Worm (Caenorhabditis elegans) whole organism, early embryonic: Measurements from ENCODE around the gene C13A2.10.

Experiments used
- aly-1 ChIP-seq: sonication (generic microtip); optimal IDR thresholded peaks from 2 replicates; lab custom pipeline; 2016; ENCODE audit warnings: missing genetic modification characterization, missing compliant biosample characterization
- ama-1 ChIP-seq: fragments of 150-350 bp; optimal IDR thresholded peaks from 2 replicates; lab custom pipeline; 2014
- ceh-13 ChIP-seq: fragments of 200-800 bp; sonication (Bioruptor generic); optimal IDR thresholded peaks from 2 replicates; lab custom pipeline; 2018; ENCODE audit warnings: mild to moderate bottlenecking, missing genetic modification characterization, missing compliant biosample characterization
- ceh-36 ChIP-seq: sonication (generic microtip); optimal IDR thresholded peaks from 2 replicates; lab custom pipeline; 2016; ENCODE audit warnings: missing genetic modification characterization, inconsistent platforms, missing compliant biosample characterization
- flt-1 ChIP-seq: fragments of 200-800 bp; sonication (Bioruptor generic); IDR thresholded peaks from 2 replicates; pipeline ENCODE4 v1.3.6; 2022; ENCODE audit warnings: missing genetic modification characterization, missing compliant biosample characterization
- hmbx-1 ChIP-seq: sonication (generic microtip); optimal IDR thresholded peaks from 2 replicates; lab custom pipeline; 2016; ENCODE audit warnings: mild to moderate bottlenecking, missing genetic modification characterization, missing compliant biosample characterization
- hmg-4 ChIP-seq: fragments of 200-800 bp; sonication (Bioruptor generic); optimal IDR thresholded peaks from 2 replicates; lab custom pipeline; 2018; ENCODE audit warnings: mild to moderate bottlenecking, missing genetic modification characterization, missing compliant biosample characterization
- hnd-1 ChIP-seq: sonication (generic microtip); optimal IDR thresholded peaks from 2 replicates; lab custom pipeline; 2016; ENCODE audit warnings: missing genetic modification characterization, missing compliant biosample characterization
- pes-1 ChIP-seq: fragments of 200-800 bp; sonication (Bioruptor generic); IDR thresholded peaks from 2 replicates; pipeline ENCODE4 v1.3.6; 2022; ENCODE audit warnings: missing genetic modification reagents, missing genetic modification characterization, missing compliant biosample characterization
- scrt-1 ChIP-seq: fragments of 200-800 bp; sonication (Bioruptor generic); IDR thresholded peaks from 2 replicates; pipeline ENCODE4 v1.3.6; 2022; ENCODE audit warnings: missing genetic modification characterization, missing compliant biosample characterization
- sea-1 ChIP-seq: fragments of 200-800 bp; sonication (Bioruptor generic); conservative IDR thresholded peaks from 2 replicates; pipeline ENCODE4 v1.3.6; 2022; ENCODE audit warnings: missing genetic modification characterization, missing compliant biosample characterization
- tbx-11 ChIP-seq: fragments of 200-800 bp; sonication (Bioruptor generic); IDR thresholded peaks from 2 replicates; pipeline ENCODE4 v1.3.6; 2022; ENCODE audit warnings: missing genetic modification characterization, missing compliant biosample characterization
- tbx-37 ChIP-seq: fragments of 200-800 bp; sonication (Bioruptor generic); conservative IDR thresholded peaks from 2 replicates; pipeline ENCODE4 v1.3.6; 2022; ENCODE audit warnings: missing genetic modification reagents, missing genetic modification characterization, missing compliant biosample characterization
- tra-4 ChIP-seq: sonication (generic microtip); optimal IDR thresholded peaks from 2 replicates; lab custom pipeline; 2017; ENCODE audit warnings: missing genetic modification characterization, missing compliant biosample characterization

DNA sequence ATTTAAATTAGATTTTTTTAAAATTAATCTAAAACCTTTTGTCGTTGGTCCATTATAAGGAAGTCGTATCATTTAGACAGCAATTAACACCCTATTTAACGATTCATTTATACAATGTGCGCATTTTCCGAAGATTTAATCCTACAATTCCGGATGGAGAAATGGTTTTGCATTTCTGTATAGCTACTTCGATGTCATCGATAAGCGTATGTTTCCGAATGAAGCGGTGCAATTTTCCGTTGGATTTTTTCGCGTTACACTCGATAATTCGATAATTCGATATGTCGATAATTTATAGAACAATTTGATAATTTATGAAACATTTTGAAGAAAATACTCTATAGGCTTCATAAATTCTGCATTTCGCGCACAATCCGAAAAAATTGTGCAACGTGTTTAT lies at the start of gene C13A2.10:
- no peak for TF ChIP-seq flt-1 (GFP tag; lab: Robert Waterston, UW)
- TF ChIP-seq pes-1 (GFP tag; lab: Robert Waterston, UW) = no peak
- no peak for TF ChIP-seq tra-4 (tag; lab: Kevin White, UChicago)
- no peak for TF ChIP-seq hnd-1 (tag; lab: Kevin White, UChicago)
- no peak for TF ChIP-seq ama-1
- no peak for TF ChIP-seq ceh-13 (GFP tag; lab: Kevin White, UChicago)
- TF ChIP-seq tbx-11 (GFP tag; lab: Robert Waterston, UW) = no peak
- TF ChIP-seq aly-1 (tag; lab: Kevin White, UChicago) = no peak
- TF ChIP-seq ceh-36 (tag; lab: Kevin White, UChicago) = no peak
- no peak for TF ChIP-seq tbx-37 (GFP tag; lab: Robert Waterston, UW)
- TF ChIP-seq scrt-1 (GFP tag; lab: Robert Waterston, UW) = no peak
- no peak for TF ChIP-seq hmbx-1
- no peak for TF ChIP-seq hmg-4 (GFP tag; lab: Kevin White, UChicago)
- no peak for TF ChIP-seq sea-1 (GFP tag; lab: Robert Waterston, UW)
